Fruit fly (Drosophila melanogaster) whole organism, embryonic: ENCODE measurements around the gene Eig71Ej.
A peak's percentile ranks its signal among the peaks of the same experiment; 100 is the strongest.

ENCODE experiments used
- Atf3 ChIP-seq: fragments of 200-800 bp; sonication (Bioruptor generic); optimal IDR thresholded peaks from 3 replicates; lab custom pipeline; 2016; ENCODE audit warnings: missing biosample characterization, missing genetic modification characterization
- Atf6 ChIP-seq: fragments of 200-800 bp; sonication (Bioruptor generic); IDR thresholded peaks from 2 replicates; pipeline ENCODE4 v1.3.6; 2022; ENCODE audit warnings: missing biosample characterization, missing genetic modification characterization
- BtbVII ChIP-seq: fragments of 200-800 bp; sonication (Bioruptor generic); optimal IDR thresholded peaks from 3 replicates; lab custom pipeline; 2017; ENCODE audit warnings: missing biosample characterization, mild to moderate bottlenecking, missing genetic modification characterization
- CG10209 ChIP-seq: fragments of 200-800 bp; sonication (Bioruptor generic); optimal IDR thresholded peaks from 3 replicates; lab custom pipeline; 2017; ENCODE audit warnings: missing biosample characterization, mild to moderate bottlenecking, missing genetic modification characterization, missing genetic modification reagents
- CG10366 ChIP-seq: fragments of 200-800 bp; sonication (Bioruptor generic); IDR thresholded peaks from 2 replicates; pipeline ENCODE4 v1.3.6; 2022; ENCODE audit warnings: missing biosample characterization, missing genetic modification characterization
- CG11398 ChIP-seq: fragments of 200-800 bp; sonication (Bioruptor generic); optimal IDR thresholded peaks from 2 replicates; lab custom pipeline; 2016; ENCODE audit warnings: missing biosample characterization, missing genetic modification characterization
- CG12744 ChIP-seq: fragments of 200-800 bp; sonication (Bioruptor generic); optimal IDR thresholded peaks from 2 replicates; lab custom pipeline; 2016; ENCODE audit warnings: missing biosample characterization, missing genetic modification characterization
- CG13624 ChIP-seq: fragments of 200-800 bp; sonication (Bioruptor generic); optimal IDR thresholded peaks from 2 replicates; lab custom pipeline; 2016; ENCODE audit warnings: missing biosample characterization, missing genetic modification characterization
- CG15696 ChIP-seq: fragments of 200-800 bp; sonication (Bioruptor generic); optimal IDR thresholded peaks from 2 replicates; lab custom pipeline; 2019; ENCODE audit warnings: missing biosample characterization, mild to moderate bottlenecking, missing genetic modification characterization, moderate library complexity
- CG1792 ChIP-seq: fragments of 200-800 bp; sonication (Bioruptor generic); optimal IDR thresholded peaks from 2 replicates; lab custom pipeline; 2016; ENCODE audit warnings: missing biosample characterization, missing genetic modification characterization
- CG18262 ChIP-seq: fragments of 200-800 bp; optimal IDR thresholded peaks from 3 replicates; lab custom pipeline; 2019; ENCODE audit warnings: missing biosample characterization, mild to moderate bottlenecking, missing genetic modification characterization, moderate library complexity
- CG18619 ChIP-seq: fragments of 200-800 bp; sonication (Bioruptor generic); optimal IDR thresholded peaks from 3 replicates; lab custom pipeline; 2017; ENCODE audit warnings: missing biosample characterization, mild to moderate bottlenecking, missing genetic modification characterization
- CG31224 ChIP-seq: fragments of 200-800 bp; sonication (Bioruptor generic); IDR thresholded peaks from 2 replicates; pipeline ENCODE4 v1.3.6; 2022; ENCODE audit warnings: missing biosample characterization, missing genetic modification characterization
- CG43689 ChIP-seq: fragments of 200-800 bp; sonication (Bioruptor generic); IDR thresholded peaks from 2 replicates; pipeline ENCODE4 v1.3.6; 2022; ENCODE audit warnings: missing biosample characterization, missing genetic modification characterization
- CG4617 ChIP-seq: fragments of 200-800 bp; sonication (Bioruptor generic); optimal IDR thresholded peaks from 3 replicates; lab custom pipeline; 2016; ENCODE audit warnings: missing biosample characterization, missing genetic modification characterization, borderline replicate concordance
- CG8281 ChIP-seq: fragments of 200-800 bp; sonication (Bioruptor generic); optimal IDR thresholded peaks from 2 replicates; lab custom pipeline; 2018; ENCODE audit warnings: missing biosample characterization, mild to moderate bottlenecking, missing genetic modification characterization, moderate library complexity
- CG9932 ChIP-seq: fragments of 200-800 bp; sonication (Bioruptor generic); IDR thresholded peaks from 2 replicates; pipeline ENCODE4 v1.3.6; 2022; ENCODE audit warnings: missing biosample characterization, missing genetic modification characterization
- CHES-1-like ChIP-seq: fragments of 200-800 bp; sonication (Bioruptor generic); optimal IDR thresholded peaks from 2 replicates; lab custom pipeline; 2016; ENCODE audit warnings: missing biosample characterization, missing genetic modification characterization
- Dbx ChIP-seq: fragments of 200-800 bp; sonication (Bioruptor generic); IDR thresholded peaks from 3 replicates; pipeline ENCODE4 v1.3.6; 2022; ENCODE audit warnings: missing biosample characterization, missing genetic modification characterization
- Dip3 ChIP-seq: fragments of 200-800 bp; sonication (Bioruptor generic); optimal IDR thresholded peaks from 3 replicates; lab custom pipeline; 2016; ENCODE audit warnings: missing biosample characterization, missing genetic modification characterization
- ERR ChIP-seq: fragments of 200-800 bp; sonication (Bioruptor generic); optimal IDR thresholded peaks from 2 replicates; lab custom pipeline; 2016; ENCODE audit warnings: missing biosample characterization, missing genetic modification characterization
- Eip74EF ChIP-seq, 2 experiments: fragments of 200-800 bp in 1 of 2; fragments of >200 bp in 1 of 2; sonication (Bioruptor generic) in 1 of 2; optimal IDR thresholded peaks; 2 replicates each; lab custom pipeline; 2017 to 2019; ENCODE audit warnings: missing biosample characterization in 2 of 2, missing genetic modification characterization in 2 of 2, mild to moderate bottlenecking in 1 of 2, moderate library complexity in 1 of 2
- Hr3 ChIP-seq: fragments of 200-800 bp; sonication (Bioruptor generic); optimal IDR thresholded peaks from 3 replicates; lab custom pipeline; 2016; ENCODE audit warnings: missing biosample characterization, missing genetic modification characterization
- Optix ChIP-seq: fragments of 200-800 bp; sonication (Bioruptor generic); IDR thresholded peaks from 3 replicates; pipeline ENCODE4 v1.3.6; 2022; ENCODE audit warnings: missing biosample characterization, missing genetic modification characterization
- PHDP ChIP-seq: fragments of 200-800 bp; sonication (Bioruptor generic); optimal IDR thresholded peaks from 3 replicates; lab custom pipeline; 2018; ENCODE audit warnings: missing biosample characterization, mild to moderate bottlenecking, missing genetic modification characterization, moderate library complexity
- Sox102F ChIP-seq: fragments of 200-800 bp; sonication (Bioruptor generic); optimal IDR thresholded peaks from 2 replicates; lab custom pipeline; 2018; ENCODE audit warnings: missing biosample characterization, mild to moderate bottlenecking, missing genetic modification characterization, moderate library complexity
- TFAM ChIP-seq: fragments of 200-800 bp; sonication (Bioruptor generic); optimal IDR thresholded peaks from 2 replicates; lab custom pipeline; 2017; ENCODE audit warnings: missing biosample characterization, missing genetic modification characterization, inconsistent platforms
- Usf ChIP-seq: fragments of 200-800 bp; sonication (Bioruptor generic); optimal IDR thresholded peaks from 2 replicates; lab custom pipeline; 2017; ENCODE audit warnings: missing genotype, missing biosample characterization, missing genetic modification characterization
- Vsx1 ChIP-seq: fragments of 200-800 bp; sonication (Bioruptor generic); optimal IDR thresholded peaks from 2 replicates; lab custom pipeline; 2017; ENCODE audit warnings: missing biosample characterization, mild to moderate bottlenecking, missing genetic modification characterization, missing genetic modification reagents
- Xrp1 ChIP-seq: fragments of 200-800 bp; sonication (Bioruptor generic); IDR thresholded peaks from 2 replicates; pipeline ENCODE4 v1.3.6; 2022; ENCODE audit warnings: missing biosample characterization, missing genetic modification characterization
- ap ChIP-seq: fragments of 200-800 bp; sonication (Bioruptor generic); IDR thresholded peaks from 2 replicates; pipeline ENCODE4 v1.3.6; 2022; ENCODE audit warnings: missing biosample characterization, missing genetic modification characterization
- br ChIP-seq: fragments of >200 bp; optimal IDR thresholded peaks from 2 replicates; lab custom pipeline; 2017
- btn ChIP-seq: fragments of 200-800 bp; sonication (Bioruptor generic); optimal IDR thresholded peaks from 2 replicates; lab custom pipeline; 2016; ENCODE audit warnings: missing biosample characterization, missing genetic modification characterization
- chn ChIP-seq: fragments of 200-800 bp; sonication (Bioruptor generic); optimal IDR thresholded peaks from 2 replicates; lab custom pipeline; 2016; ENCODE audit warnings: missing biosample characterization, missing genetic modification characterization
- danr ChIP-seq: fragments of 200-800 bp; sonication (Bioruptor generic); IDR thresholded peaks from 2 replicates; pipeline ENCODE4 v1.3.6; 2022; ENCODE audit warnings: missing biosample characterization, missing genetic modification characterization
- dmrt11E ChIP-seq: fragments of 200-800 bp; sonication (Bioruptor generic); optimal IDR thresholded peaks from 3 replicates; lab custom pipeline; 2018; ENCODE audit warnings: missing biosample characterization, mild to moderate bottlenecking, missing genetic modification characterization, moderate library complexity
- fu2 ChIP-seq: fragments of 200-800 bp; sonication (Bioruptor generic); optimal IDR thresholded peaks from 2 replicates; lab custom pipeline; 2016; ENCODE audit warnings: missing biosample characterization, missing genetic modification characterization
- gce ChIP-seq: fragments of 200-800 bp; sonication (Bioruptor generic); IDR thresholded peaks from 3 replicates; pipeline ENCODE4 v1.3.6; 2022; ENCODE audit warnings: missing biosample characterization, missing genetic modification characterization
- knrl ChIP-seq: fragments of 200-800 bp; sonication (Bioruptor generic); IDR thresholded peaks from 3 replicates; pipeline ENCODE4 v1.3.6; 2022; ENCODE audit warnings: missing biosample characterization, missing genetic modification characterization; ENCODE audit not compliant: partially characterized antibody
- maf-S ChIP-seq: fragments of 200-800 bp; sonication (Bioruptor generic); optimal IDR thresholded peaks from 2 replicates; lab custom pipeline; 2016; ENCODE audit warnings: missing biosample characterization, missing genetic modification characterization
- nerfin-1 ChIP-seq: fragments of 200-800 bp; sonication (Bioruptor generic); optimal IDR thresholded peaks from 3 replicates; lab custom pipeline; 2019; ENCODE audit warnings: missing biosample characterization, mild to moderate bottlenecking, missing genetic modification characterization, moderate library complexity
- pum ChIP-seq: fragments of 200-800 bp; sonication (Bioruptor generic); optimal IDR thresholded peaks from 2 replicates; lab custom pipeline; 2016; ENCODE audit warnings: missing biosample characterization, missing genetic modification characterization
- ranshi ChIP-seq: fragments of 200-800 bp; sonication (Bioruptor generic); IDR thresholded peaks from 2 replicates; pipeline ENCODE4 v1.3.6; 2022; ENCODE audit warnings: missing biosample characterization, missing genetic modification characterization
- schlank ChIP-seq: fragments of 200-800 bp; sonication (Bioruptor generic); optimal IDR thresholded peaks from 2 replicates; lab custom pipeline; 2018; ENCODE audit warnings: missing biosample characterization, mild to moderate bottlenecking, missing genetic modification characterization
- sim ChIP-seq: fragments of 200-800 bp; sonication (Bioruptor generic); IDR thresholded peaks from 2 replicates; pipeline ENCODE4 v1.3.6; 2022; ENCODE audit warnings: missing biosample characterization, missing genetic modification characterization
- tna ChIP-seq: fragments of 200-800 bp; sonication (Bioruptor generic); IDR thresholded peaks from 2 replicates; pipeline ENCODE4 v1.3.6; 2022; ENCODE audit warnings: missing biosample characterization, missing genetic modification characterization; ENCODE audit not compliant: partially characterized antibody
- ttk ChIP-seq: fragments of 200-800 bp; sonication (Bioruptor generic); IDR thresholded peaks from 2 replicates; pipeline ENCODE4 v2.1.2; 2022; ENCODE audit warnings: missing biosample characterization, missing genetic modification characterization
- vfl ChIP-seq: fragments of 200-800 bp; sonication (Bioruptor generic); optimal IDR thresholded peaks from 2 replicates; lab custom pipeline; 2016; ENCODE audit warnings: missing biosample characterization, missing genetic modification characterization
- vnd ChIP-seq: fragments of 200-800 bp; sonication (Bioruptor generic); IDR thresholded peaks from 3 replicates; pipeline ENCODE4 v1.3.6; 2022; ENCODE audit warnings: missing biosample characterization, missing genetic modification characterization; ENCODE audit not compliant: partially characterized antibody
- zen2 ChIP-seq: fragments of 200-800 bp; sonication (Bioruptor generic); IDR thresholded peaks from 3 replicates; pipeline ENCODE4 v1.3.6; 2022; ENCODE audit warnings: missing biosample characterization, missing genetic modification characterization; ENCODE audit not compliant: partially characterized antibody
- zf30C ChIP-seq: fragments of 200-800 bp; sonication (Bioruptor generic); optimal IDR thresholded peaks from 3 replicates; lab custom pipeline; 2018; ENCODE audit warnings: missing biosample characterization, mild to moderate bottlenecking, missing genetic modification characterization

The Eig71Ej gene

dm6 chr3L:15700338-15700966 is 39.6 kb upstream of the Eig71Ej start (continued):
- TF ChIP-seq gce (GFP tag; lab: Robert Waterston, UW), result no peak
- no peak for TF ChIP-seq zen2 (GFP tag; lab: Robert Waterston, UW)
- no peak for TF ChIP-seq schlank
- TF ChIP-seq CG9932, result no peak
- no peak for TF ChIP-seq ttk (GFP tag; lab: Robert Waterston, UW)
- peak; percentile 26 for TF ChIP-seq Hr3 (GFP tag; lab: Kevin White, UChicago)
- no peak for TF ChIP-seq Dbx (GFP tag; lab: Robert Waterston, UW)
- peak; percentile 47; the same call in 1 of the 2 replicates for TF ChIP-seq Xrp1 (GFP tag; lab: Robert Waterston, UW)
- TF ChIP-seq Sox102F (GFP tag; lab: Kevin White, UChicago), result no peak
- no peak for TF ChIP-seq CG12744
- no peak for TF ChIP-seq CG10366 (GFP tag; lab: Robert Waterston, UW)
- TF ChIP-seq CG1792, result no peak
- TF ChIP-seq CG18619 (GFP tag; lab: Kevin White, UChicago), result peak; percentile 6
- TF ChIP-seq danr, result no peak
- no peak for TF ChIP-seq maf-S
- no peak for TF ChIP-seq CG43689 (GFP tag; lab: Robert Waterston, UW)
- TF ChIP-seq Dip3 (GFP tag; lab: Kevin White, UChicago), result no peak
- no peak for TF ChIP-seq br (lab: Kevin White, UChicago)
- TF ChIP-seq Atf3 (GFP tag; lab: Kevin White, UChicago), result no peak
- no peak for TF ChIP-seq Eip74EF (GFP tag; optimal IDR thresholded peaks at IDR 0.05; lab: Kevin White, UChicago)
- no peak for TF ChIP-seq CG11398 (GFP tag; lab: Kevin White, UChicago)
- TF ChIP-seq fu2 (GFP tag; lab: Kevin White, UChicago), result no peak
- peak; percentile 96 for TF ChIP-seq dmrt11E
- no peak for TF ChIP-seq pum
- TF ChIP-seq CG8281, result no peak
- TF ChIP-seq BtbVII (GFP tag; lab: Kevin White, UChicago), result no peak
- TF ChIP-seq CG18262 (tag; lab: Kevin White, UChicago), result peak; percentile 83
- TF ChIP-seq CHES-1-like (GFP tag; lab: Kevin White, UChicago), result no peak
- TF ChIP-seq ERR (GFP tag; lab: Kevin White, UChicago), result no peak
- TF ChIP-seq CG4617 (GFP tag; lab: Kevin White, UChicago), result no peak
- peak; percentile 93 for TF ChIP-seq CG15696 (tag; lab: Kevin White, UChicago)
- no peak for TF ChIP-seq CG31224
- TF ChIP-seq nerfin-1, result no peak
- no peak for TF ChIP-seq vnd (GFP tag; lab: Robert Waterston, UW)
- no peak for TF ChIP-seq chn (GFP tag; lab: Kevin White, UChicago)
- no peak for TF ChIP-seq btn (GFP tag; lab: Kevin White, UChicago)
- TF ChIP-seq CG10209 (GFP tag; lab: Kevin White, UChicago), result peak; percentile 62
- TF ChIP-seq zf30C (GFP tag; lab: Kevin White, UChicago), result peak; percentile 97
- TF ChIP-seq ap (GFP tag; lab: Robert Waterston, UW), result no peak
- TF ChIP-seq CG13624, result no peak
- no peak for TF ChIP-seq Atf6
- TF ChIP-seq Optix, result no peak
- TF ChIP-seq PHDP (tag; lab: Kevin White, UChicago), result no peak
- peak; percentile 14 for TF ChIP-seq Usf
- no peak for TF ChIP-seq tna (GFP tag; lab: Robert Waterston, UW)
- TF ChIP-seq sim (GFP tag; lab: Robert Waterston, UW), result no peak
- TF ChIP-seq knrl, result no peak
- TF ChIP-seq ranshi (GFP tag; lab: Robert Waterston, UW), result no peak
- no peak for TF ChIP-seq vfl (GFP tag; lab: Kevin White, UChicago)
- TF ChIP-seq Vsx1, result no peak
- no peak for TF ChIP-seq TFAM
